Fruit fly (Drosophila melanogaster): ENCODE measurements around the gene CG33502.

- TF ChIP-seq CG33017 (tag; optimal IDR thresholded peaks at IDR 0.05) (no peak), CG7101 (tag; optimal IDR thresholded peaks at IDR 0.05) (no peak), CG11617 (GFP tag; optimal IDR thresholded peaks at IDR 0.05) (no peak), pad (GFP tag; optimal IDR thresholded peaks at IDR 0.05) (no peak), ovo (GFP tag; optimal IDR thresholded peaks at IDR 0.05) (no peak), cnc (optimal IDR thresholded peaks at IDR 0.05) (no peak), kay (GFP tag; ENCODE audit: borderline replicate concordance) (no peak), Hr96 (GFP tag; optimal IDR thresholded peaks at IDR 0.05) (no peak), CG5204 (GFP tag; optimal IDR thresholded peaks at IDR 0.05) (no peak), CG14711 (tag; optimal IDR thresholded peaks at IDR 0.05) (no peak), Clk (GFP tag; optimal IDR thresholded peaks at IDR 0.05) (no peak), toe (GFP tag; optimal IDR thresholded peaks at IDR 0.05) (no peak), Crg-1 (GFP tag; optimal IDR thresholded peaks at IDR 0.05) (no peak), cic (GFP tag; optimal IDR thresholded peaks at IDR 0.05) (no peak)
Observed at dm6 chrX:21605514-21605913, 5.8 kb downstream of the CG33502 start.

All from whole organism, adult.